Worm (Caenorhabditis elegans): ENCODE data around the gene C05E4.12.
A peak's percentile ranks its signal among the peaks of the same experiment; 100 is the strongest.

Gene C05E4.12

ce11 chrV:761882-762281 is at the start of gene C05E4.12:
Gene C05E4.12, minus strand, starts transcription at chrV:761982.
- TF ChIP-seq pat-9 (tag; optimal IDR thresholded peaks at IDR 0.05): no peak
- TF ChIP-seq hlh-6 (tag; optimal IDR thresholded peaks at IDR 0.05): no peak
- TF ChIP-seq fkh-10 (GFP tag; optimal IDR thresholded peaks at IDR 0.05): no peak
- no peak for TF ChIP-seq ttx-3 (tag; optimal IDR thresholded peaks at IDR 0.05)
- TF ChIP-seq fkh-6 (tag; optimal IDR thresholded peaks at IDR 0.05): no peak
- no peak for TF ChIP-seq K09A11.1 (tag; optimal IDR thresholded peaks at IDR 0.05; ENCODE audit: insufficient read depth)
- no peak for TF ChIP-seq syd-9 (tag; optimal IDR thresholded peaks at IDR 0.05)
- TF ChIP-seq ceh-19 (GFP tag; optimal IDR thresholded peaks at IDR 0.05): no peak
- TF ChIP-seq ceh-14 (tag; optimal IDR thresholded peaks at IDR 0.05): no peak
- TF ChIP-seq unc-86 (tag; optimal IDR thresholded peaks at IDR 0.05): no peak
- TF ChIP-seq pha-2 (tag; optimal IDR thresholded peaks at IDR 0.05): no peak
- TF ChIP-seq unc-55 (GFP tag; optimal IDR thresholded peaks at IDR 0.05): no peak
- TF ChIP-seq F13H6.1 (tag; optimal IDR thresholded peaks at IDR 0.05): no peak

- TF ChIP-seq unc-42 (tag; optimal IDR thresholded peaks at IDR 0.05) (peak; percentile 74), sox-2 (GFP tag; IDR thresholded peaks at IDR 0.05) (no peak), ceh-6 (GFP tag; optimal IDR thresholded peaks at IDR 0.05) (no peak), ceh-9 (tag; optimal IDR thresholded peaks at IDR 0.05) (no peak), tbx-7 (tag; optimal IDR thresholded peaks at IDR 0.05) (no peak), K02D7.2 (tag; optimal IDR thresholded peaks at IDR 0.05) (no peak), pha-2 (tag; optimal IDR thresholded peaks at IDR 0.05) (no peak)
These were observed 48.6 kb upstream of the C05E4.12 start, which contains the start of gene R13D11.4 for ce11 chrV:810281-810862. Gene R13D11.4, plus strand, starts transcription at chrV:810812.

- no peak for TF ChIP-seq T23F11.4 (GFP tag; optimal IDR thresholded peaks at IDR 0.05)
- TF ChIP-seq ceh-30 (tag; optimal IDR thresholded peaks at IDR 0.05): no peak
- TF ChIP-seq gmeb-2 (tag; optimal IDR thresholded peaks at IDR 0.05): no peak
- no peak for TF ChIP-seq ceh-19 (GFP tag; optimal IDR thresholded peaks at IDR 0.05)
- no peak for TF ChIP-seq elt-2 (tag; optimal IDR thresholded peaks at IDR 0.05)
- TF ChIP-seq ets-4 (tag; optimal IDR thresholded peaks at IDR 0.05): no peak
- no peak for TF ChIP-seq C08G9.2 (tag; optimal IDR thresholded peaks at IDR 0.05)
- TF ChIP-seq pax-1 (tag; optimal IDR thresholded peaks at IDR 0.05): no peak
- TF ChIP-seq mec-3 (tag; optimal IDR thresholded peaks at IDR 0.05; ENCODE audit: borderline replicate concordance): no peak
- no peak for TF ChIP-seq Y22D7AL.16 (tag; optimal IDR thresholded peaks at IDR 0.05)
- TF ChIP-seq tbx-7 (tag; optimal IDR thresholded peaks at IDR 0.05): no peak
These were observed 46.5 kb upstream of the C05E4.12 start for ce11 chrV:808260-808659.

- TF ChIP-seq nfya-1 (tag; optimal IDR thresholded peaks at IDR 0.05) (no peak), hlh-8 (tag; optimal IDR thresholded peaks at IDR 0.05) (no peak), ceh-45 (GFP tag; IDR thresholded peaks at IDR 0.05) (no peak), tbx-7 (tag; optimal IDR thresholded peaks at IDR 0.05) (no peak), dve-1 (tag; optimal IDR thresholded peaks at IDR 0.05) (no peak), ceh-14 (tag; optimal IDR thresholded peaks at IDR 0.05) (no peak), ceh-22 (tag; optimal IDR thresholded peaks at IDR 0.05) (no peak), tbx-2 (tag; optimal IDR thresholded peaks at IDR 0.05) (no peak), ceh-30 (tag; optimal IDR thresholded peaks at IDR 0.05) (no peak), fkh-10 (GFP tag; optimal IDR thresholded peaks at IDR 0.05) (no peak), madf-2 (tag; optimal IDR thresholded peaks at IDR 0.05) (no peak), K02D7.2 (tag; optimal IDR thresholded peaks at IDR 0.05) (no peak), hlh-6 (tag; optimal IDR thresholded peaks at IDR 0.05) (no peak), syd-9 (tag; optimal IDR thresholded peaks at IDR 0.05) (no peak), gmeb-2 (tag; optimal IDR thresholded peaks at IDR 0.05) (no peak), sdc-2 (tag; optimal IDR thresholded peaks at IDR 0.05) (no peak), ztf-16 (tag; optimal IDR thresholded peaks at IDR 0.05) (no peak), hlh-13 (GFP tag; optimal IDR thresholded peaks at IDR 0.05) (no peak)
These were observed 42.7 kb upstream of the C05E4.12 start, which contains the start of gene nhr-270 for ce11 chrV:804485-804884. Gene nhr-270, minus strand, starts transcription at chrV:804741.
